Fruit fly (Drosophila melanogaster): ENCODE results near the gene Art6.

Art6 gene

DNA sequence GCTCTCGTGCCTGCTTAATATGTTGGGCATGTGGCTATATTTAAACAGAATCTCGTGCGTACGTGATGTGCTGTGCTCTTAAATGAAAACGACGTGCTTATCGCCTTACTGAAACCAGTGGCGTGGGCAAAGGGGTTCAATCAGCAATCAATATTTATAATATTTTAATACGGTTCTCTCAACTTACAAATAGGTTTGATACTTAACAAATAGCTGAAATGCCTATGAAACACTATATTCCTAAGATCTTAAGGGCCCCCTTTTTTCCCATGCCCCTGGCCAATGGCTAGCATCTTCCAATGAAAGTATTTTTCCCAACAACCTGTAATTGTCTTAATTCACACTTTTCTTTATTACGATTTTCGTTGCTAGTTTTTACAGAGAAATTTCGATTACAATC lies 30.0 kb downstream of the Art6 start:
- peak; percentile 85 for TF ChIP-seq gem (tag; optimal IDR thresholded peaks at IDR 0.05)
- TF ChIP-seq CG16815 (GFP tag; optimal IDR thresholded peaks at IDR 0.05) = peak; percentile 65
- TF ChIP-seq CG11696 (GFP tag; IDR thresholded peaks at IDR 0.05) = peak; percentile 58
- TF ChIP-seq CG15479 (GFP tag; optimal IDR thresholded peaks at IDR 0.05) = no peak
- TF ChIP-seq HLH3B (GFP tag; IDR thresholded peaks at IDR 0.05) = peak; percentile 75
- TF ChIP-seq Bgb (GFP tag; IDR thresholded peaks at IDR 0.05; ENCODE audit: partially characterized antibody) = no peak
- TF ChIP-seq Mad (GFP tag; optimal IDR thresholded peaks at IDR 0.05) = peak; percentile 49
- TF ChIP-seq gfzf (GFP tag; optimal IDR thresholded peaks at IDR 0.05) = no peak
- TF ChIP-seq vnd (GFP tag; IDR thresholded peaks at IDR 0.05; ENCODE audit: partially characterized antibody) = no peak
- no peak for TF ChIP-seq CG14965 (GFP tag; optimal IDR thresholded peaks at IDR 0.05; ENCODE audit: borderline replicate concordance)
- no peak for TF ChIP-seq run (tag; optimal IDR thresholded peaks at IDR 0.05)
- peak; percentile 76 for TF ChIP-seq tgo (GFP tag; IDR thresholded peaks at IDR 0.05)
- TF ChIP-seq Ravus (GFP tag; IDR thresholded peaks at IDR 0.05) = no peak
- TF ChIP-seq CG7928 (GFP tag; optimal IDR thresholded peaks at IDR 0.05) = no peak
- peak; percentile 71 for TF ChIP-seq CG1603 (tag; optimal IDR thresholded peaks at IDR 0.05)
- TF ChIP-seq CG34422 (GFP tag; IDR thresholded peaks at IDR 0.05) = peak; percentile 66; the same call in 2 of the 3 replicates
- TF ChIP-seq CG14441 (GFP tag; IDR thresholded peaks at IDR 0.05) = peak; percentile 64; the same call in 1 of the 2 replicates
- peak; percentile 45; the same call in 1 of the 2 replicates for TF ChIP-seq gt (GFP tag; IDR thresholded peaks at IDR 0.05)
- no peak for TF ChIP-seq CG10431 (GFP tag; optimal IDR thresholded peaks at IDR 0.05)
- peak; percentile 49 for TF ChIP-seq Jarid2 (GFP tag; optimal IDR thresholded peaks at IDR 0.05)
- peak; percentile 78 for TF ChIP-seq zen (tag; optimal IDR thresholded peaks at IDR 0.05)
- TF ChIP-seq peb (GFP tag; IDR thresholded peaks at IDR 0.05) = 0 out of 2 replicates have a peak, but pooled peaks have one; percentile 26
- TF ChIP-seq CG18764 (GFP tag; optimal IDR thresholded peaks at IDR 0.05) = peak; percentile 50
- 0 out of 2 replicates have a peak, but pooled peaks have one; percentile 27 for TF ChIP-seq dati (GFP tag; IDR thresholded peaks at IDR 0.05)
- no peak for TF ChIP-seq CG2199 (GFP tag; IDR thresholded peaks at IDR 0.05)
- peak; percentile 37; the same call in 1 of the 2 replicates for TF ChIP-seq Atf6 (GFP tag; IDR thresholded peaks at IDR 0.05)
- peak; percentile 64 for TF ChIP-seq CG31224 (GFP tag; IDR thresholded peaks at IDR 0.05)
- peak; percentile 89 for TF ChIP-seq CG17829 (tag; optimal IDR thresholded peaks at IDR 0.05)
- no peak for TF ChIP-seq kay (GFP tag; optimal IDR thresholded peaks at IDR 0.05)
- peak; percentile 70 for TF ChIP-seq CG5245 (GFP tag; optimal IDR thresholded peaks at IDR 0.05)
- peak; percentile 20 for TF ChIP-seq Dip3 (GFP tag; optimal IDR thresholded peaks at IDR 0.05)
- TF ChIP-seq CG2712 (tag; optimal IDR thresholded peaks at IDR 0.05) = peak; percentile 89
- TF ChIP-seq CG8290 (GFP tag; optimal IDR thresholded peaks at IDR 0.05) = peak; percentile 44
- peak in 1 of 2 experiments; percentile 22 for TF ChIP-seq CG8290 (tag; optimal IDR thresholded peaks at IDR 0.05)
- TF ChIP-seq fd3F (GFP tag; optimal IDR thresholded peaks at IDR 0.05) = peak; percentile 41
- TF ChIP-seq CG6854 (GFP tag; optimal IDR thresholded peaks at IDR 0.05) = no peak
- TF ChIP-seq CG8388 (GFP tag; optimal IDR thresholded peaks at IDR 0.05) = peak; percentile 73
- no peak for TF ChIP-seq CG6654 (GFP tag; optimal IDR thresholded peaks at IDR 0.05)
- no peak for TF ChIP-seq CG15073 (GFP tag; optimal IDR thresholded peaks at IDR 0.05)
- TF ChIP-seq crp (GFP tag; optimal IDR thresholded peaks at IDR 0.05) = no peak
- TF ChIP-seq toy (GFP tag; IDR thresholded peaks at IDR 0.05) = no peak
- TF ChIP-seq gcm2 (GFP tag; optimal IDR thresholded peaks at IDR 0.05) = no peak
- TF ChIP-seq CG7987 (GFP tag; optimal IDR thresholded peaks at IDR 0.05) = peak; percentile 0
- no peak for TF ChIP-seq Poxn (GFP tag; IDR thresholded peaks at IDR 0.05)
- peak; percentile 58; the same call in 1 of the 2 replicates for TF ChIP-seq rib (GFP tag; IDR thresholded peaks at IDR 0.05)
- peak; percentile 53 for TF ChIP-seq Usf (GFP tag; optimal IDR thresholded peaks at IDR 0.05)
- TF ChIP-seq Ets65A (GFP tag) = peak; percentile 94
- TF ChIP-seq nau (GFP tag; optimal IDR thresholded peaks at IDR 0.05) = peak; percentile 3
- peak; percentile 61 for TF ChIP-seq ssp (GFP tag; IDR thresholded peaks at IDR 0.05)
- peak; percentile 76 for TF ChIP-seq dan (GFP tag; IDR thresholded peaks at IDR 0.05)
- peak; percentile 80 for TF ChIP-seq phol (tag; optimal IDR thresholded peaks at IDR 0.05)
